Worm (Caenorhabditis elegans) whole organism, late embryonic: ENCODE measurements around the gene mltn-7.

ENCODE experiments used
- C08G9.2 ChIP-seq: sonication (generic microtip); optimal IDR thresholded peaks from 2 replicates; lab custom pipeline; 2016; ENCODE audit warnings: mild to moderate bottlenecking, missing genetic modification characterization, moderate library complexity, missing compliant biosample characterization
- F13H6.1 ChIP-seq: sonication (generic microtip); optimal IDR thresholded peaks from 2 replicates; lab custom pipeline; 2016; ENCODE audit warnings: missing genetic modification characterization, missing compliant biosample characterization
- K02D7.2 ChIP-seq: sonication (generic microtip); optimal IDR thresholded peaks from 2 replicates; lab custom pipeline; 2017; ENCODE audit warnings: mild to moderate bottlenecking, missing genetic modification characterization, missing compliant biosample characterization
- Y22D7AL.16 ChIP-seq: sonication (generic microtip); optimal IDR thresholded peaks from 2 replicates; lab custom pipeline; 2016; ENCODE audit warnings: missing genetic modification characterization, missing compliant biosample characterization
- ama-1 ChIP-seq: fragments of 150-350 bp; optimal IDR thresholded peaks from 2 replicates; lab custom pipeline; 2014
- ceh-2 ChIP-seq: sonication (generic microtip); optimal IDR thresholded peaks from 2 replicates; lab custom pipeline; 2016; ENCODE audit warnings: missing genotype, missing genetic modification characterization, missing compliant biosample characterization
- ceh-22 ChIP-seq: sonication (generic microtip); optimal IDR thresholded peaks from 2 replicates; lab custom pipeline; 2017; ENCODE audit warnings: missing biosample characterization, missing genetic modification characterization
- ceh-30 ChIP-seq: fragments of 150-350 bp; optimal IDR thresholded peaks from 2 replicates; lab custom pipeline; 2014; ENCODE audit warnings: missing biosample characterization, missing genetic modification characterization
- ceh-34 ChIP-seq: sonication (generic microtip); optimal IDR thresholded peaks from 2 replicates; lab custom pipeline; 2016; ENCODE audit warnings: mild to moderate bottlenecking, missing genetic modification characterization, missing compliant biosample characterization
- ceh-48 ChIP-seq: sonication (generic microtip); optimal IDR thresholded peaks from 2 replicates; lab custom pipeline; 2016; ENCODE audit warnings: missing genetic modification characterization, inconsistent platforms, missing compliant biosample characterization
- ceh-6 ChIP-seq: fragments of 200-800 bp; sonication (Bioruptor generic); optimal IDR thresholded peaks from 2 replicates; lab custom pipeline; 2018; ENCODE audit warnings: mild to moderate bottlenecking, missing genetic modification characterization, missing compliant biosample characterization
- ceh-9 ChIP-seq: sonication (generic microtip); optimal IDR thresholded peaks from 2 replicates; lab custom pipeline; 2016; ENCODE audit warnings: mild to moderate bottlenecking, missing genetic modification characterization, inconsistent platforms, missing compliant biosample characterization
- che-1 ChIP-seq: sonication (generic microtip); optimal IDR thresholded peaks from 2 replicates; lab custom pipeline; 2016; ENCODE audit warnings: mild to moderate bottlenecking, missing genetic modification characterization, missing compliant biosample characterization
- dve-1 ChIP-seq: sonication (generic microtip); optimal IDR thresholded peaks from 2 replicates; lab custom pipeline; 2017; ENCODE audit warnings: antibody characterized with exemption, mild to moderate bottlenecking, missing genetic modification characterization, missing compliant biosample characterization
- elt-2 ChIP-seq: sonication (generic microtip); optimal IDR thresholded peaks from 2 replicates; lab custom pipeline; 2016; ENCODE audit warnings: missing genetic modification reagents, missing genetic modification characterization, missing compliant biosample characterization
- elt-4 ChIP-seq: sonication (generic microtip); optimal IDR thresholded peaks from 2 replicates; lab custom pipeline; 2016; ENCODE audit warnings: missing genetic modification characterization, missing compliant biosample characterization
- ets-4 ChIP-seq: sonication (generic microtip); optimal IDR thresholded peaks from 2 replicates; lab custom pipeline; 2016; ENCODE audit warnings: missing genetic modification characterization, missing compliant biosample characterization
- fkh-6 ChIP-seq: sonication (generic microtip); optimal IDR thresholded peaks from 2 replicates; lab custom pipeline; 2016; ENCODE audit warnings: missing genetic modification characterization, missing compliant biosample characterization
- hlh-13 ChIP-seq: fragments of 200-800 bp; sonication (Bioruptor generic); optimal IDR thresholded peaks from 2 replicates; lab custom pipeline; 2018; ENCODE audit warnings: mild to moderate bottlenecking, missing genetic modification characterization, missing compliant biosample characterization
- hlh-15 ChIP-seq: sonication (generic microtip); optimal IDR thresholded peaks from 2 replicates; lab custom pipeline; 2016; ENCODE audit warnings: missing genetic modification characterization, missing compliant biosample characterization
- lim-6 ChIP-seq: sonication (generic microtip); optimal IDR thresholded peaks from 2 replicates; lab custom pipeline; 2016; ENCODE audit warnings: missing genetic modification characterization, missing compliant biosample characterization
- madf-2 ChIP-seq: sonication (generic microtip); optimal IDR thresholded peaks from 2 replicates; lab custom pipeline; 2017; ENCODE audit warnings: missing genetic modification characterization, missing compliant biosample characterization
- nfya-1 ChIP-seq: sonication (generic microtip); optimal IDR thresholded peaks from 2 replicates; lab custom pipeline; 2017; ENCODE audit warnings: missing genetic modification characterization, mild to moderate bottlenecking, missing compliant biosample characterization, antibody characterized with exemption, moderate library complexity
- odd-2 ChIP-seq: sonication (generic microtip); optimal IDR thresholded peaks from 2 replicates; lab custom pipeline; 2017; ENCODE audit warnings: antibody characterized with exemption, mild to moderate bottlenecking, missing genetic modification characterization, missing compliant biosample characterization
- pat-9 ChIP-seq: fragments of 200-800 bp; sonication (Bioruptor generic); optimal IDR thresholded peaks from 2 replicates; lab custom pipeline; 2018; ENCODE audit warnings: mild to moderate bottlenecking, missing genetic modification characterization, moderate library complexity, missing compliant biosample characterization
- pha-2 ChIP-seq: sonication (generic microtip); optimal IDR thresholded peaks from 2 replicates; lab custom pipeline; 2017; ENCODE audit warnings: mild to moderate bottlenecking, missing genetic modification characterization, missing compliant biosample characterization
- pha-4 ChIP-seq: fragments of 150-350 bp; optimal IDR thresholded peaks from 2 replicates; lab custom pipeline; 2018; ENCODE audit warnings: missing biosample characterization, missing genetic modification reagents, missing genetic modification characterization
- pqm-1 ChIP-seq: sonication (generic microtip); optimal IDR thresholded peaks from 2 replicates; lab custom pipeline; 2016; ENCODE audit warnings: missing genetic modification characterization, missing compliant biosample characterization
- pros-1 ChIP-seq: fragments of 150-350 bp; optimal IDR thresholded peaks from 2 replicates; lab custom pipeline; 2014; ENCODE audit warnings: missing biosample characterization, missing genetic modification reagents, missing genetic modification characterization
- sdc-2 ChIP-seq: sonication (generic microtip); optimal IDR thresholded peaks from 2 replicates; lab custom pipeline; 2016; ENCODE audit warnings: missing genotype, missing genetic modification characterization, missing compliant biosample characterization
- ttx-3 ChIP-seq: sonication (generic microtip); optimal IDR thresholded peaks from 2 replicates; lab custom pipeline; 2016; ENCODE audit warnings: missing genetic modification reagents, missing genetic modification characterization, missing compliant biosample characterization
- unc-42 ChIP-seq: sonication (generic microtip); optimal IDR thresholded peaks from 2 replicates; lab custom pipeline; 2016; ENCODE audit warnings: missing genotype, missing genetic modification characterization, missing compliant biosample characterization
- unc-55 ChIP-seq: sonication (generic microtip); optimal IDR thresholded peaks from 2 replicates; lab custom pipeline; 2017; ENCODE audit warnings: missing biosample characterization, missing genetic modification reagents, missing genetic modification characterization
- unc-86 ChIP-seq: sonication (generic microtip); optimal IDR thresholded peaks from 2 replicates; lab custom pipeline; 2016; ENCODE audit warnings: missing genetic modification characterization, missing compliant biosample characterization
- zip-5 ChIP-seq: sonication (generic microtip); optimal IDR thresholded peaks from 2 replicates; lab custom pipeline; 2016; ENCODE audit warnings: missing genetic modification characterization, missing compliant biosample characterization

Gene mltn-7

DNA sequence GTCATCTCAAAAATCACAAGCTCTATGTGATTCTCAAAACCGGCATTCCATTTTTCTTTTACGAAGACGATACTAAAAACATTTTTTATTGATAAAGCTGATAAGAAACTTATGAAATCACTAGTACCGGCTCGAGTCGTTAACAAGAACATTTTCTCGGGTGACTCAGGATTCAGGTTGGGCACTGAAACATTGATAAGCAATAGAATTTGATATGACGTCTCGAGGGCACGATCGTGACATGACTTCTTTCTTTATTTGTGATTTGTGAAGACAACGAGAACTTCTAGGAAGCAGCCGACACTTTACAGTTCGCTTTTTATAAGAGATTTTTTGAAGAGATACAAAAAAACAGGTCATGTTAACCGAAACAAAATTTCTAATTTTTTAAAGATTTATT, 36.4 kb upstream of the mltn-7 start:
- TF ChIP-seq ceh-30: no peak

ce11 chrV:336350-336749, 33.8 kb upstream of the mltn-7 start, which contains the start of gene dmd-8:
Gene dmd-8 (minus strand): TSS chrV:336450.
- TF ChIP-seq ceh-6 (GFP tag; lab: Kevin White, UChicago): no peak
- TF ChIP-seq K02D7.2 (tag; lab: Kevin White, UChicago): no peak
- TF ChIP-seq F13H6.1 (tag; lab: Kevin White, UChicago): no peak
- TF ChIP-seq C08G9.2: no peak
- no peak for TF ChIP-seq zip-5 (tag; lab: Kevin White, UChicago)
- no peak for TF ChIP-seq ceh-9 (tag; lab: Kevin White, UChicago)

DNA sequence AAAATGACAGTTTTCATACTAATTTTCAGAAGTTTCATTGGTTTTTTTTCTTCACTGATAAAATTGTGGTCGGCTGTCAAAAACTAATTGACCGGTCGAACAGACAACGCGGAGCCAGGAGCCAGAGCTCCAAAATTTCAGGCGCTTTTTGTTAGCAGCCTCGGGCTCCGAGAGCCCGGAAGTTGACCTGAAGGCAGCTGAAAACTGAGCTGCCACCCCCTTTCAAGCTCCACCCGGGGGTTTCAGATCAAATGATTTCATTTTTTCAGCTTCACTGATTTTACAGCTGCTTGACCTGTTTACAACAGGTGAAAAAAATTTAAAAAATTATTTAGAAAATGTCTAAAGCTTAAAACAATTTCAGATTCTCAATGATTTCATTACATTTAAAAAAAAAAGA, 27.8 kb upstream of the mltn-7 start:
- TF ChIP-seq pat-9 (tag; lab: Kevin White, UChicago): no peak
- no peak for TF ChIP-seq elt-2 (tag; lab: Kevin White, UChicago)
- TF ChIP-seq elt-4 (tag; lab: Kevin White, UChicago): no peak
- TF ChIP-seq madf-2 (tag; lab: Kevin White, UChicago): no peak
- no peak for TF ChIP-seq sdc-2 (tag; lab: Kevin White, UChicago)
- TF ChIP-seq nfya-1: no peak
- no peak for TF ChIP-seq fkh-6
- TF ChIP-seq ceh-6 (GFP tag; lab: Kevin White, UChicago): no peak

- no peak for TF ChIP-seq ceh-2 (tag; lab: Kevin White, UChicago)
- no peak for TF ChIP-seq hlh-15
- no peak for TF ChIP-seq ceh-34 (tag; lab: Kevin White, UChicago)
- no peak for TF ChIP-seq ama-1 (lab: Kevin White, UChicago)
- no peak for TF ChIP-seq unc-86
- TF ChIP-seq pqm-1 (tag; lab: Kevin White, UChicago): no peak
- TF ChIP-seq ttx-3: no peak
- no peak for TF ChIP-seq unc-42 (tag; lab: Kevin White, UChicago)
- no peak for TF ChIP-seq hlh-13 (GFP tag; lab: Kevin White, UChicago)
- TF ChIP-seq ceh-22 (tag; lab: Kevin White, UChicago): no peak
Observed at ce11 chrV:343128-343527, 27.0 kb upstream of the mltn-7 start, which contains the start of gene wago-10. Gene wago-10 (plus strand): TSS chrV:343428.

DNA sequence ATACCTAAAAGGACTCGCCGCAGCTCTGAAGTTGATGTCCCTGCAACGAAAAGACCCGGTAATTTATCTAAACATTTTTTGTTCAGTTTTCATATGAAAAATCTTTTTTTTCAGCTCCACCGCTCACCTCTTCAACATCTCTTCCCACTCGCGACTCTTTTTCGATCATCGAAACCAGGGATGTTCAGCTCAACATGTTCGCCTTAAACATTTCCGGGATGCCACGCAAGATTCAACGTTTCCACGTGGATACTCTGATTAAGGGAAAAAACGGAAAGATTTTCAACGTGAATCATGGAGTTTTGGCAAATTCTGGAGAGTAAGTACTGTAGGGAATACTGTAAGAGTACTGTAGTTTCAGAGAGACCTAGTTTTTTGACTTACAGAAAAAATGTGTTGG, 26.6 kb upstream of the mltn-7 start:
- TF ChIP-seq zip-5 (tag; lab: Kevin White, UChicago) (no peak), unc-55 (GFP tag; lab: Kevin White, UChicago) (no peak), ceh-30 (no peak), sdc-2 (tag; lab: Kevin White, UChicago) (no peak), nfya-1 (no peak), ama-1 (lab: Kevin White, UChicago) (no peak), odd-2 (no peak), pha-2 (tag; lab: Kevin White, UChicago) (no peak), hlh-15 (no peak), ceh-6 (GFP tag; lab: Kevin White, UChicago) (no peak), lim-6 (no peak), Y22D7AL.16 (tag; lab: Kevin White, UChicago) (no peak), pros-1 (tag; lab: Kevin White, UChicago) (no peak), dve-1 (no peak), che-1 (tag; lab: Kevin White, UChicago) (no peak), pha-4 (tag; lab: Kevin White, UChicago) (no peak), ets-4 (tag; lab: Kevin White, UChicago) (no peak), ceh-48 (tag; lab: Kevin White, UChicago) (no peak), unc-42 (tag; lab: Kevin White, UChicago) (no peak)
